Worm (Caenorhabditis elegans) whole organism, young adult: ENCODE measurements around the gene F40F12.9.

ENCODE experiments used
- B0035.1 ChIP-seq: sonication (generic microtip); optimal IDR thresholded peaks from 2 replicates; lab custom pipeline; 2016; ENCODE audit warnings: missing genetic modification characterization, mild to moderate bottlenecking, missing compliant biosample characterization, missing genotype, missing genetic modification reagents
- C17E4.6 ChIP-seq: fragments of 200-800 bp; sonication (Bioruptor generic); IDR thresholded peaks from 2 replicates; pipeline ENCODE4 v1.3.6; 2022; ENCODE audit warnings: missing genetic modification reagents, missing genetic modification characterization, missing compliant biosample characterization
- F10E7.11 ChIP-seq: sonication (generic microtip); optimal IDR thresholded peaks from 2 replicates; lab custom pipeline; 2017; ENCODE audit warnings: mild to moderate bottlenecking, missing genetic modification characterization, moderate library complexity, missing compliant biosample characterization
- F33H1.4 ChIP-seq: fragments of 200-800 bp; sonication (Bioruptor generic); IDR thresholded peaks from 2 replicates; pipeline ENCODE4 v1.3.6; 2022; ENCODE audit warnings: missing genetic modification reagents, missing genetic modification characterization, missing compliant biosample characterization
- F37B4.10 ChIP-seq: fragments of 200-800 bp; sonication (Bioruptor generic); IDR thresholded peaks from 2 replicates; pipeline ENCODE4 v1.3.6; 2022; ENCODE audit warnings: missing genetic modification characterization, missing compliant biosample characterization
- F39B2.1 ChIP-seq: fragments of 200-800 bp; sonication (Bioruptor generic); IDR thresholded peaks from 2 replicates; pipeline ENCODE4 v1.3.6; 2022; ENCODE audit warnings: missing genetic modification reagents, missing genetic modification characterization, missing compliant biosample characterization
- F49E8.2 ChIP-seq: sonication (generic microtip); optimal IDR thresholded peaks from 3 replicates; lab custom pipeline; 2017; ENCODE audit warnings: missing genetic modification characterization, mild to moderate bottlenecking, missing compliant biosample characterization, antibody characterized with exemption, moderate library complexity; ENCODE audit not compliant: insufficient read depth
- F55B11.4 ChIP-seq: sonication (generic microtip); optimal IDR thresholded peaks from 2 replicates; lab custom pipeline; 2016; ENCODE audit warnings: missing compliant biosample characterization, missing genetic modification characterization, borderline replicate concordance; ENCODE audit not compliant: insufficient read depth
- F57A8.1 ChIP-seq: fragments of 200-800 bp; sonication (Bioruptor generic); optimal IDR thresholded peaks from 2 replicates; lab custom pipeline; 2018; ENCODE audit warnings: mild to moderate bottlenecking, missing genetic modification characterization, moderate library complexity, missing compliant biosample characterization
- T26A5.8 ChIP-seq: sonication (generic microtip); optimal IDR thresholded peaks from 2 replicates; lab custom pipeline; 2016; ENCODE audit warnings: missing genetic modification characterization, missing compliant biosample characterization
- Y67H2A.10 ChIP-seq: fragments of 200-800 bp; sonication (Bioruptor generic); conservative IDR thresholded peaks from 2 replicates; pipeline ENCODE4 v1.3.6; 2022; ENCODE audit warnings: missing genetic modification reagents, missing genetic modification characterization, missing compliant biosample characterization
- Y79H2A.3 ChIP-seq: fragments of 200-800 bp; sonication (Bioruptor generic); conservative IDR thresholded peaks from 2 replicates; pipeline ENCODE4 v1.3.6; 2022; ENCODE audit warnings: missing genetic modification reagents, missing genetic modification characterization, missing compliant biosample characterization
- ZK185.1 ChIP-seq: sonication (generic microtip); optimal IDR thresholded peaks from 2 replicates; lab custom pipeline; 2016; ENCODE audit warnings: mild to moderate bottlenecking, missing genetic modification characterization, missing compliant biosample characterization; ENCODE audit not compliant: poor library complexity, severe bottlenecking
- bed-2 ChIP-seq: fragments of 200-800 bp; sonication (Bioruptor generic); IDR thresholded peaks from 2 replicates; pipeline ENCODE4 v1.3.6; 2022; ENCODE audit warnings: missing genetic modification reagents, missing genetic modification characterization, missing compliant biosample characterization
- ccch-3 ChIP-seq: fragments of 200-800 bp; sonication (Bioruptor generic); optimal IDR thresholded peaks from 2 replicates; lab custom pipeline; 2018; ENCODE audit warnings: mild to moderate bottlenecking, missing genetic modification characterization, missing compliant biosample characterization
- cebp-2 ChIP-seq: fragments of 200-800 bp; sonication (Bioruptor generic); IDR thresholded peaks from 2 replicates; pipeline ENCODE4 v1.3.6; 2022; ENCODE audit warnings: missing genetic modification characterization, missing compliant biosample characterization
- ceh-79 ChIP-seq: sonication (generic microtip); optimal IDR thresholded peaks from 2 replicates; lab custom pipeline; 2017; ENCODE audit warnings: mild to moderate bottlenecking, missing genetic modification characterization, missing compliant biosample characterization
- dpff-1 ChIP-seq: sonication (generic microtip); optimal IDR thresholded peaks from 2 replicates; lab custom pipeline; 2017; ENCODE audit warnings: mild to moderate bottlenecking, missing genetic modification characterization, missing compliant biosample characterization
- dpl-1 ChIP-seq: fragments of 150-350 bp; optimal IDR thresholded peaks from 2 replicates; lab custom pipeline; 2014; ENCODE audit warnings: missing biosample characterization, missing genetic modification reagents, missing genetic modification characterization
- efl-1 ChIP-seq: fragments of 150-350 bp; optimal IDR thresholded peaks from 2 replicates; lab custom pipeline; 2014; ENCODE audit warnings: missing biosample characterization, missing genetic modification reagents, missing genetic modification characterization
- ets-4 ChIP-seq: fragments of 200-800 bp; sonication (Bioruptor generic); optimal IDR thresholded peaks from 2 replicates; lab custom pipeline; 2018; ENCODE audit warnings: mild to moderate bottlenecking, missing genetic modification characterization, missing compliant biosample characterization
- hlh-12 ChIP-seq: sonication (generic microtip); optimal IDR thresholded peaks from 2 replicates; lab custom pipeline; 2016; ENCODE audit warnings: missing genetic modification characterization, missing compliant biosample characterization
- hmg-20 ChIP-seq: fragments of 200-800 bp; sonication (Bioruptor generic); IDR thresholded peaks from 2 replicates; pipeline ENCODE4 v1.3.6; 2022; ENCODE audit warnings: missing genetic modification reagents, missing genetic modification characterization, missing compliant biosample characterization
- hrde-1 ChIP-seq: sonication (generic microtip); optimal IDR thresholded peaks from 2 replicates; lab custom pipeline; 2016; ENCODE audit warnings: missing genetic modification characterization, mild to moderate bottlenecking, missing compliant biosample characterization, moderate library complexity, missing genotype, missing genetic modification reagents, borderline replicate concordance
- let-607 ChIP-seq, 2 experiments: fragments of 200-800 bp in 1 of 2; sonication (Bioruptor generic) in 1 of 2; sonication (generic microtip) in 1 of 2; optimal IDR thresholded peaks; 2 replicates each; lab custom pipeline; 2016 to 2018; ENCODE audit warnings: mild to moderate bottlenecking in 2 of 2, missing compliant biosample characterization in 2 of 2, missing genetic modification characterization in 2 of 2, moderate library complexity in 2 of 2, missing genotype in 1 of 2
- lin-40 ChIP-seq: sonication (generic microtip); optimal IDR thresholded peaks from 2 replicates; lab custom pipeline; 2016; ENCODE audit warnings: missing genetic modification characterization, mild to moderate bottlenecking, missing compliant biosample characterization, missing genotype, missing genetic modification reagents
- lir-1 ChIP-seq: fragments of 200-800 bp; sonication (Bioruptor generic); conservative IDR thresholded peaks from 2 replicates; pipeline ENCODE4 v1.3.6; 2022; ENCODE audit warnings: missing genetic modification reagents, missing genetic modification characterization, missing compliant biosample characterization
- lsl-1 ChIP-seq: fragments of 200-800 bp; sonication (Bioruptor generic); optimal IDR thresholded peaks from 2 replicates; lab custom pipeline; 2018; ENCODE audit warnings: mild to moderate bottlenecking, missing genetic modification characterization, moderate library complexity, missing compliant biosample characterization
- madf-6 ChIP-seq: fragments of 200-800 bp; sonication (Bioruptor generic); IDR thresholded peaks from 2 replicates; pipeline ENCODE4 v1.3.6; 2022; ENCODE audit warnings: missing genetic modification reagents, missing genetic modification characterization, missing compliant biosample characterization
- madf-8 ChIP-seq: fragments of 200-800 bp; sonication (Bioruptor generic); conservative IDR thresholded peaks from 2 replicates; pipeline ENCODE4 v1.3.6; 2022; ENCODE audit warnings: missing genetic modification reagents, missing genetic modification characterization, missing compliant biosample characterization
- mel-28 ChIP-seq: sonication (generic microtip); optimal IDR thresholded peaks from 2 replicates; lab custom pipeline; 2016; ENCODE audit warnings: borderline replicate concordance, mild to moderate bottlenecking, missing genetic modification characterization, missing compliant biosample characterization
- nfya-1 ChIP-seq: sonication (generic microtip); optimal IDR thresholded peaks from 2 replicates; lab custom pipeline; 2017; ENCODE audit warnings: antibody characterized with exemption, missing compliant biosample characterization, missing genetic modification characterization, borderline replicate concordance; ENCODE audit not compliant: insufficient read depth
- nfyb-1 ChIP-seq: fragments of 200-800 bp; sonication (Bioruptor generic); IDR thresholded peaks from 2 replicates; pipeline ENCODE4 v1.3.6; 2022; ENCODE audit warnings: missing genetic modification reagents, missing genetic modification characterization, missing compliant biosample characterization
- nhr-179 ChIP-seq: sonication (generic microtip); optimal IDR thresholded peaks from 2 replicates; lab custom pipeline; 2016; ENCODE audit warnings: mild to moderate bottlenecking, missing genetic modification characterization, missing compliant biosample characterization
- nhr-27 ChIP-seq: fragments of 200-800 bp; sonication (Bioruptor generic); optimal IDR thresholded peaks from 2 replicates; lab custom pipeline; 2018; ENCODE audit warnings: mild to moderate bottlenecking, missing genetic modification characterization, moderate library complexity, missing compliant biosample characterization
- nhr-80 ChIP-seq: sonication (generic microtip); optimal IDR thresholded peaks from 2 replicates; lab custom pipeline; 2016; ENCODE audit warnings: missing genetic modification characterization, missing compliant biosample characterization
- pha-4 ChIP-seq: fragments of 150-350 bp; sonication (generic microtip); optimal IDR thresholded peaks from 2 replicates; lab custom pipeline; 2014; ENCODE audit warnings: missing biosample characterization, missing genetic modification reagents, missing genetic modification characterization
- rec-8 ChIP-seq, 2 experiments: sonication (generic microtip); optimal IDR thresholded peaks; 2 replicates each; lab custom pipeline; 2016; ENCODE audit warnings: mild to moderate bottlenecking in 2 of 2, missing genetic modification characterization in 2 of 2, missing genetic modification reagents in 2 of 2, missing genotype in 2 of 2, missing biosample characterization in 1 of 2, missing compliant biosample characterization in 1 of 2, moderate library complexity in 1 of 2
- snpc-3.4 ChIP-seq: sonication (generic microtip); optimal IDR thresholded peaks from 2 replicates; lab custom pipeline; 2017; ENCODE audit warnings: missing genetic modification characterization, mild to moderate bottlenecking, missing compliant biosample characterization, antibody characterized with exemption, moderate library complexity, missing genotype, missing genetic modification reagents
- somi-1 ChIP-seq: fragments of 200-800 bp; sonication (Bioruptor generic); optimal IDR thresholded peaks from 2 replicates; lab custom pipeline; 2018; ENCODE audit warnings: mild to moderate bottlenecking, missing genetic modification characterization, missing compliant biosample characterization
- tlf-1 ChIP-seq: fragments of 200-800 bp; sonication (Bioruptor generic); optimal IDR thresholded peaks from 2 replicates; lab custom pipeline; 2018; ENCODE audit warnings: mild to moderate bottlenecking, missing genetic modification characterization, missing compliant biosample characterization
- unc-130 ChIP-seq: sonication (generic microtip); optimal IDR thresholded peaks from 2 replicates; lab custom pipeline; 2016; ENCODE audit warnings: missing genetic modification reagents, missing genetic modification characterization, missing compliant biosample characterization
- unc-62 ChIP-seq: fragments of 150-350 bp; optimal IDR thresholded peaks from 2 replicates; lab custom pipeline; 2014; ENCODE audit warnings: missing biosample characterization, missing genetic modification reagents, missing genetic modification characterization
- ztf-18 ChIP-seq: sonication (generic microtip); optimal IDR thresholded peaks from 2 replicates; lab custom pipeline; 2016; ENCODE audit warnings: missing genotype, mild to moderate bottlenecking, missing genetic modification characterization, missing compliant biosample characterization
- ztf-25 ChIP-seq: fragments of 200-800 bp; sonication (Bioruptor generic); IDR thresholded peaks from 2 replicates; pipeline ENCODE4 v1.3.6; 2022; ENCODE audit warnings: missing genetic modification reagents, missing genetic modification characterization, missing compliant biosample characterization
- ztf-3 ChIP-seq: fragments of 200-800 bp; sonication (Bioruptor generic); optimal IDR thresholded peaks from 2 replicates; lab custom pipeline; 2018; ENCODE audit warnings: mild to moderate bottlenecking, missing genetic modification characterization, missing compliant biosample characterization

F40F12.9 gene

DNA sequence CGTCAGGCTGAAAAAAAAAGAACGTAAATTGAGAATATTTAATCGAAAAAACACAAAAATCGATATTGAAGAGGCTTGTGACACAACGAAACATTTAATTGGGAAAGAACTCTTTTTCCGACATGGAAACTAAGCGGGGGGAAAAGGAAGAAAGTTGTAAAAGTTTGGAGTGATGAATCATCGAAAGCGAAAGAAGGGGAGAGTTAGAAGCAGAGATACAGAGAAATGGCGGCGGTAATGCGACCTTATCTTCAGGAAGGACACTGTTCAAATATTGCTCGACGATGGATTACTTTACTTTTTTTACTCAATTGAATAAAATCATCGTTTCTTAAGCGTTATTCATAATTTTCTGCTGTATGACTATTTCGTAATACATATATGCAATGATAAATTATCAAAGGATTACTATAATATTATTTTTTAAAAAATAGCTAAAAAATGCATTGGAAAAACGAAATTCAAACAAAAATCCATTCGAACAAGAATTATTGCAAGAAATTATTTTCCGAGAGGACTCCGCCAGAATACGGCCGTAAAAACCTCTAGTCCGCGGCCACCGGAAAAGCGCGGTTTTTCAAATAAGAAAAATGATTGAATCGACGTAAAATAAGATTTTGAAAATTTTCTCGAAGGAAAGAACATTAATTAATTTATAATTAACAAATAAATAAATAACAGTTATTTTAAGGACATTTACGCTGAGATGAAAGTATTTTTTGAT lies 43.2 kb upstream of the F40F12.9 start, which contains the start of gene dhhc-4 (continued):
- TF ChIP-seq madf-8 (GFP tag; lab: Robert Waterston, UW): peak; percentile 37; the same call in 1 of the 2 replicates
- peak in 1 of 2 experiments; percentile 56 for TF ChIP-seq rec-8 (tag; optimal IDR thresholded peaks at IDR 0.05; lab: Kevin White, UChicago)
- peak; percentile 88 for TF ChIP-seq ZK185.1
- no peak for TF ChIP-seq somi-1 (GFP tag; lab: Kevin White, UChicago)
- no peak for TF ChIP-seq F49E8.2 (tag; lab: Kevin White, UChicago)
- no peak for TF ChIP-seq nhr-179 (tag; lab: Kevin White, UChicago)
- TF ChIP-seq F33H1.4 (GFP tag; lab: Robert Waterston, UW): peak; percentile 53
- TF ChIP-seq nhr-80 (tag; lab: Kevin White, UChicago): no peak
- peak; percentile 45 for TF ChIP-seq lsl-1 (GFP tag; lab: Kevin White, UChicago)
- no peak for TF ChIP-seq F55B11.4 (tag; lab: Kevin White, UChicago)
- no peak for TF ChIP-seq C17E4.6 (GFP tag; lab: Robert Waterston, UW)
- TF ChIP-seq unc-130 (GFP tag; lab: Kevin White, UChicago): peak; percentile 83
- peak in 1 of 2 experiments; percentile 71 for TF ChIP-seq let-607 (tag; optimal IDR thresholded peaks at IDR 0.05; lab: Kevin White, UChicago)
- no peak for TF ChIP-seq snpc-3.4
- no peak for TF ChIP-seq B0035.1 (tag; lab: Kevin White, UChicago)
- no peak for TF ChIP-seq pha-4 (tag; lab: Kevin White, UChicago)
- TF ChIP-seq ztf-3 (GFP tag; lab: Kevin White, UChicago): no peak
- no peak for TF ChIP-seq T26A5.8
- TF ChIP-seq unc-62: no peak
- peak; percentile 44 for TF ChIP-seq tlf-1 (GFP tag; lab: Kevin White, UChicago)
- TF ChIP-seq ccch-3 (GFP tag; lab: Kevin White, UChicago): peak; percentile 45
- TF ChIP-seq nfya-1 (tag; lab: Kevin White, UChicago): no peak
- no peak for TF ChIP-seq F37B4.10 (GFP tag; lab: Robert Waterston, UW)
- TF ChIP-seq efl-1 (GFP tag; lab: Kevin White, UChicago): peak; percentile 53
- TF ChIP-seq lin-40 (tag; lab: Kevin White, UChicago): peak; percentile 55
- TF ChIP-seq Y67H2A.10 (GFP tag; lab: Robert Waterston, UW): no peak
- TF ChIP-seq lir-1 (GFP tag; lab: Robert Waterston, UW): peak; percentile 50
- TF ChIP-seq ets-4 (GFP tag; lab: Kevin White, UChicago): no peak
- no peak for TF ChIP-seq nfyb-1
- no peak for TF ChIP-seq F57A8.1 (GFP tag; lab: Kevin White, UChicago)
- TF ChIP-seq hmg-20: peak; percentile 46; the same call in 1 of the 2 replicates
- no peak for TF ChIP-seq cebp-2 (GFP tag; lab: Robert Waterston, UW)

DNA sequence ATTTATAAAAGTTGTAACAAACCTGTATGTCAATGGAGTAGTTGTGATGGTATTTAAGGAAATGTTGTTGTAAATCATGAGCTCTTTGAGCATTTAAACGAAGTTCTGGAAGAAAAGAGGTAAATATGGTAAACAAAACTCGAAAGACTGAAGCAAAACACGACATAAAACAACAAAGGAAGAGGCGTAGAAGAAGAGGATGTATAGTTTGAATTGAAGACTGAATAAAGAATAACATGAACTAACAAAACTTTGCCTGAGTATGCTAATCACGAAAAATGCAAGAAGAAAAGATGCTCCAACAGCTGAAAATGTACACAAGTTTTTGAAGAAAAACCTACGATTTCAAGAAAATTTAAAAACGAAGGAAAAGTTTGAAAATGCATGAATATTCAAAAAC lies 40.1 kb upstream of the F40F12.9 start, which contains the start of gene ZK757.1:
TSS of gene ZK757.1 (minus strand) at position 101 of the 400 bp plus-strand sequence.
- no peak for TF ChIP-seq hlh-12 (tag; lab: Kevin White, UChicago)
- TF ChIP-seq dpff-1 (tag; lab: Kevin White, UChicago): no peak
- no peak for TF ChIP-seq F39B2.1
- no peak for TF ChIP-seq bed-2
- TF ChIP-seq mel-28 (tag; lab: Kevin White, UChicago): no peak
- no peak for TF ChIP-seq hrde-1 (tag; lab: Kevin White, UChicago)
- no peak for TF ChIP-seq madf-6 (GFP tag; lab: Robert Waterston, UW)
- no peak for TF ChIP-seq ztf-25 (GFP tag; lab: Robert Waterston, UW)
- TF ChIP-seq F10E7.11 (tag; lab: Kevin White, UChicago): no peak
- TF ChIP-seq ceh-79 (tag; lab: Kevin White, UChicago): no peak
- no peak for TF ChIP-seq dpl-1
- TF ChIP-seq nhr-80 (tag; lab: Kevin White, UChicago): no peak
- TF ChIP-seq ztf-18 (tag; lab: Kevin White, UChicago): no peak
- TF ChIP-seq F49E8.2 (tag; lab: Kevin White, UChicago): no peak
- TF ChIP-seq ZK185.1: no peak
- no peak for TF ChIP-seq Y79H2A.3 (GFP tag; lab: Robert Waterston, UW)
- no peak for TF ChIP-seq nhr-27 (tag; lab: Kevin White, UChicago)
